Worm (Caenorhabditis elegans) whole organism, L4 larva: Measurements from ENCODE around the gene Y51A2D.13.

Experiments used
- F37D6.2 ChIP-seq: sonication (generic microtip); optimal IDR thresholded peaks from 2 replicates; lab custom pipeline; 2016; ENCODE audit warnings: mild to moderate bottlenecking, missing genetic modification characterization, missing compliant biosample characterization
- F49E8.2 ChIP-seq: sonication (generic microtip); optimal IDR thresholded peaks from 2 replicates; lab custom pipeline; 2016; ENCODE audit warnings: missing compliant biosample characterization, mild to moderate bottlenecking, missing genetic modification characterization, borderline replicate concordance
- R02D3.7 ChIP-seq: fragments of 150-350 bp; sonication (generic microtip); optimal IDR thresholded peaks from 3 replicates; lab custom pipeline; 2014; ENCODE audit warnings: missing biosample characterization, missing genetic modification characterization
- ZK337.2 ChIP-seq: fragments of 200-800 bp; sonication (Bioruptor generic); IDR thresholded peaks from 2 replicates; pipeline ENCODE4 v1.3.6; 2022; ENCODE audit warnings: missing genetic modification reagents, missing genetic modification characterization, missing compliant biosample characterization
- aha-1 ChIP-seq: fragments of 150-350 bp; peaks from one replicate; lab custom pipeline; 2014; ENCODE audit warnings: missing biosample characterization, missing genetic modification characterization
- aly-2 ChIP-seq: sonication (generic microtip); optimal IDR thresholded peaks from 2 replicates; lab custom pipeline; 2018; ENCODE audit warnings: missing biosample characterization, missing genetic modification characterization
- ama-1 ChIP-seq: fragments of 150-350 bp; optimal IDR thresholded peaks from 2 replicates; lab custom pipeline; 2014; ENCODE audit warnings: inconsistent platforms, mixed read lengths
- daf-16 ChIP-seq, 3 experiments: sonication (generic microtip); optimal IDR thresholded peaks; 2 replicates each; lab custom pipeline; 2016 to 2017; ENCODE audit warnings: missing genetic modification characterization in 3 of 3, missing genetic modification reagents in 3 of 3, mild to moderate bottlenecking in 2 of 3, missing compliant biosample characterization in 2 of 3, missing biosample characterization in 1 of 3, moderate library complexity in 1 of 3
- daf-8 ChIP-seq: fragments of 200-800 bp; sonication (Bioruptor generic); IDR thresholded peaks from 2 replicates; pipeline ENCODE4 v1.3.6; 2022; ENCODE audit warnings: missing genetic modification characterization, missing compliant biosample characterization
- dmd-6 ChIP-seq: fragments of 200-800 bp; sonication (Bioruptor generic); IDR thresholded peaks from 2 replicates; pipeline ENCODE4 v1.3.6; 2022; ENCODE audit warnings: missing genetic modification reagents, missing genetic modification characterization, missing compliant biosample characterization
- dpl-1 ChIP-seq: fragments of 150-350 bp; optimal IDR thresholded peaks from 2 replicates; lab custom pipeline; 2014; ENCODE audit warnings: missing biosample characterization, missing genetic modification reagents, missing genetic modification characterization
- dve-1 ChIP-seq: sonication (generic microtip); optimal IDR thresholded peaks from 2 replicates; lab custom pipeline; 2017; ENCODE audit warnings: antibody characterized with exemption, mild to moderate bottlenecking, missing genetic modification characterization, missing compliant biosample characterization; ENCODE audit not compliant: insufficient read depth
- hlh-11 ChIP-seq: fragments of 200-800 bp; sonication (Bioruptor generic); optimal IDR thresholded peaks from 2 replicates; lab custom pipeline; 2018; ENCODE audit warnings: mild to moderate bottlenecking, missing genetic modification characterization, missing compliant biosample characterization
- hlh-30 ChIP-seq: sonication (generic microtip); optimal IDR thresholded peaks from 2 replicates; lab custom pipeline; 2017; ENCODE audit warnings: antibody characterized with exemption, mild to moderate bottlenecking, missing genetic modification characterization, missing compliant biosample characterization; ENCODE audit not compliant: insufficient read depth
- lim-7 ChIP-seq: fragments of 200-800 bp; sonication (Bioruptor generic); IDR thresholded peaks from 2 replicates; pipeline ENCODE4 v1.3.6; 2022; ENCODE audit warnings: missing genetic modification characterization, missing compliant biosample characterization
- lin-13 ChIP-seq: fragments of 150-350 bp; optimal IDR thresholded peaks from 2 replicates; lab custom pipeline; 2014; ENCODE audit warnings: missing biosample characterization, missing genetic modification reagents, missing genetic modification characterization
- lin-15B ChIP-seq: fragments of 150-350 bp; sonication (generic microtip); optimal IDR thresholded peaks from 3 replicates; lab custom pipeline; 2014; ENCODE audit warnings: missing biosample characterization, missing genetic modification characterization
- lin-38 ChIP-seq: fragments of 200-800 bp; sonication (Bioruptor generic); IDR thresholded peaks from 2 replicates; pipeline ENCODE4 v1.3.6; 2022; ENCODE audit warnings: missing genetic modification reagents, missing genetic modification characterization, missing compliant biosample characterization
- lsy-2 ChIP-seq, 2 experiments: fragments of 150-350 bp in 1 of 2; sonication (generic microtip) in 1 of 2; optimal IDR thresholded peaks; 2 replicates each; lab custom pipeline; 2014 to 2017; ENCODE audit warnings: missing biosample characterization in 2 of 2, missing genetic modification characterization in 2 of 2
- mes-2 ChIP-seq: sonication (generic microtip); optimal IDR thresholded peaks from 2 replicates; lab custom pipeline; 2016; ENCODE audit warnings: missing genotype, mild to moderate bottlenecking, missing genetic modification characterization, missing compliant biosample characterization; ENCODE audit not compliant: poor library complexity, severe bottlenecking
- nhr-11 ChIP-seq: fragments of 150-350 bp; optimal IDR thresholded peaks from 2 replicates; lab custom pipeline; 2014; ENCODE audit warnings: missing biosample characterization, missing genetic modification characterization
- nhr-25 ChIP-seq: sonication (generic microtip); optimal IDR thresholded peaks from 2 replicates; lab custom pipeline; 2017; ENCODE audit warnings: missing genetic modification characterization, mild to moderate bottlenecking, missing compliant biosample characterization, antibody characterized with exemption, moderate library complexity, borderline replicate concordance; ENCODE audit not compliant: insufficient read depth
- nhr-28 ChIP-seq: fragments of 150-350 bp; optimal IDR thresholded peaks from 2 replicates; lab custom pipeline; 2014; ENCODE audit warnings: missing biosample characterization, missing genetic modification characterization
- nhr-48 ChIP-seq: sonication (generic microtip); optimal IDR thresholded peaks from 2 replicates; lab custom pipeline; 2016; ENCODE audit warnings: mild to moderate bottlenecking, missing genetic modification characterization, missing compliant biosample characterization
- set-16 ChIP-seq: fragments of 200-800 bp; sonication (Bioruptor generic); IDR thresholded peaks from 2 replicates; pipeline ENCODE4 v1.3.6; 2022; ENCODE audit warnings: missing genetic modification reagents, missing genetic modification characterization, missing compliant biosample characterization
- spr-3 ChIP-seq: fragments of 200-800 bp; sonication (Bioruptor generic); optimal IDR thresholded peaks from 2 replicates; lab custom pipeline; 2018; ENCODE audit warnings: mild to moderate bottlenecking, missing genetic modification characterization, missing compliant biosample characterization
- unc-39 ChIP-seq: sonication (generic microtip); optimal IDR thresholded peaks from 2 replicates; lab custom pipeline; 2017; ENCODE audit warnings: missing biosample characterization, missing genetic modification characterization
- zag-1 ChIP-seq: fragments of 150-350 bp; optimal IDR thresholded peaks from 2 replicates; lab custom pipeline; 2014; ENCODE audit warnings: missing biosample characterization, missing genetic modification characterization
- zip-11 ChIP-seq: fragments of 200-800 bp; sonication (Bioruptor generic); IDR thresholded peaks from 2 replicates; pipeline ENCODE4 v1.3.6; 2022; ENCODE audit warnings: missing genetic modification characterization, missing compliant biosample characterization

The Y51A2D.13 gene

ce11 chrV:18533606-18534005, 46.0 kb downstream of the Y51A2D.13 start, which contains the start of gene ints-5:
Gene ints-5 (plus strand): TSS chrV:18533953.
- peak; percentile 4 for TF ChIP-seq dve-1 (tag; lab: Kevin White, UChicago)
- peak; percentile 79 for TF ChIP-seq aha-1
- peak; percentile 10 for TF ChIP-seq hlh-11
- TF ChIP-seq lin-38 = peak; percentile 96
- TF ChIP-seq nhr-28 (tag; lab: Kevin White, UChicago) = peak; percentile 32
- TF ChIP-seq dpl-1 (GFP tag; lab: Kevin White, UChicago) = peak; percentile 55
- TF ChIP-seq daf-8 (GFP tag; lab: Robert Waterston, UW) = no peak
- TF ChIP-seq aly-2 (tag; lab: Kevin White, UChicago) = no peak
- TF ChIP-seq lsy-2 (tag; optimal IDR thresholded peaks at IDR 0.05; lab: Kevin White, UChicago) = peak in 1 of 2 experiments; percentile 68
- TF ChIP-seq R02D3.7 (tag; lab: Kevin White, UChicago) = peak; percentile 55
- peak; percentile 61 for TF ChIP-seq mes-2 (tag; lab: Kevin White, UChicago)
- no peak for TF ChIP-seq daf-16 (GFP tag; optimal IDR thresholded peaks at IDR 0.05; lab: Kevin White, UChicago)
- peak; percentile 11 for TF ChIP-seq daf-16 (tag; optimal IDR thresholded peaks at IDR 0.05; lab: Kevin White, UChicago)
- no peak for TF ChIP-seq spr-3 (GFP tag; lab: Kevin White, UChicago)
- TF ChIP-seq hlh-30 (tag; lab: Kevin White, UChicago) = peak; percentile 12
- TF ChIP-seq lin-13 (GFP tag; lab: Kevin White, UChicago) = peak; percentile 62

ce11 chrV:18524460-18524859, 55.1 kb downstream of the Y51A2D.13 start, which contains the start of gene hmit-1.2:
Gene hmit-1.2 (plus strand): TSS chrV:18524760.
- TF ChIP-seq nhr-11 (no peak), unc-39 (tag; lab: Kevin White, UChicago) (no peak), zip-11 (GFP tag; lab: Robert Waterston, UW) (no peak), ZK337.2 (GFP tag; lab: Robert Waterston, UW) (no peak), lin-13 (GFP tag; lab: Kevin White, UChicago) (no peak), ama-1 (lab: Kevin White, UChicago) (no peak), nhr-25 (tag; lab: Kevin White, UChicago) (no peak), zag-1 (no peak), set-16 (GFP tag; lab: Robert Waterston, UW) (no peak), lin-15B (tag; lab: Kevin White, UChicago) (no peak), dmd-6 (GFP tag; lab: Robert Waterston, UW) (no peak), R02D3.7 (tag; lab: Kevin White, UChicago) (no peak), F37D6.2 (tag; lab: Kevin White, UChicago) (no peak), lin-38 (no peak), lim-7 (no peak), F49E8.2 (tag; lab: Kevin White, UChicago) (no peak), nhr-48 (tag; lab: Kevin White, UChicago) (no peak)
